Fruit fly (Drosophila melanogaster): ENCODE data around the gene spn-D.
A peak's percentile ranks its signal among the peaks of the same experiment; 100 is the strongest.

The spn-D gene

dm6 chr3R:27152129-27152968 is 13.2 kb upstream of the spn-D start (continued):
- peak; percentile 64 for TF ChIP-seq nau (GFP tag; optimal IDR thresholded peaks at IDR 0.05)
- TF ChIP-seq HHEX (GFP tag; optimal IDR thresholded peaks at IDR 0.05): peak; percentile 63
- no peak for TF ChIP-seq CG16813 (GFP tag; IDR thresholded peaks at IDR 0.05; ENCODE audit: partially characterized antibody)
- no peak for TF ChIP-seq Doc3 (GFP tag; IDR thresholded peaks at IDR 0.05; ENCODE audit: partially characterized antibody)
- TF ChIP-seq Nf-YA (GFP tag; IDR thresholded peaks at IDR 0.05): no peak
- TF ChIP-seq tio (GFP tag; optimal IDR thresholded peaks at IDR 0.05): no peak
- TF ChIP-seq CG33557 (GFP tag; optimal IDR thresholded peaks at IDR 0.05): no peak
- TF ChIP-seq shn (GFP tag; optimal IDR thresholded peaks at IDR 0.05): peak; percentile 29
- 0 out of 2 replicates have a peak, but pooled peaks have one; percentile 19 for TF ChIP-seq CG6689 (GFP tag; IDR thresholded peaks at IDR 0.05)
- peak; percentile 65 for TF ChIP-seq CG15269 (tag; optimal IDR thresholded peaks at IDR 0.05)
- TF ChIP-seq CG13775 (GFP tag; optimal IDR thresholded peaks at IDR 0.05): peak; percentile 43
- peak; percentile 43 for TF ChIP-seq fd3F (GFP tag; optimal IDR thresholded peaks at IDR 0.05)
- peak; percentile 25 for TF ChIP-seq ind (GFP tag; optimal IDR thresholded peaks at IDR 0.05)
- no peak for TF ChIP-seq Lim3 (GFP tag; IDR thresholded peaks at IDR 0.05)
- no peak for TF ChIP-seq ERR (GFP tag; optimal IDR thresholded peaks at IDR 0.05)
- no peak for TF ChIP-seq en (GFP tag; optimal IDR thresholded peaks at IDR 0.05)
- peak in 1 of 3 experiments; percentile 11 for TF ChIP-seq lola (GFP tag; optimal IDR thresholded peaks at IDR 0.05)
- TF ChIP-seq Neu2 (GFP tag; optimal IDR thresholded peaks at IDR 0.05; ENCODE audit: borderline replicate concordance): no peak
- TF ChIP-seq Drgx (GFP tag; IDR thresholded peaks at IDR 0.05): peak; percentile 21; the same call in 1 of the 2 replicates
- TF ChIP-seq Ada2b (GFP tag; IDR thresholded peaks at IDR 0.05): peak; percentile 16; the same call in 1 of the 2 replicates
- TF ChIP-seq CG4328 (GFP tag; optimal IDR thresholded peaks at IDR 0.05): peak; percentile 17
- no peak for TF ChIP-seq br (optimal IDR thresholded peaks at IDR 0.05)
- TF ChIP-seq CG10462 (GFP tag; optimal IDR thresholded peaks at IDR 0.05): no peak
- TF ChIP-seq gsb (GFP tag; IDR thresholded peaks at IDR 0.05): no peak
- TF ChIP-seq insv (GFP tag; optimal IDR thresholded peaks at IDR 0.05): peak in 1 of 2 experiments; percentile 55
- peak; percentile 21 for TF ChIP-seq D19A (tag; optimal IDR thresholded peaks at IDR 0.05)
- TF ChIP-seq lmd (GFP tag; IDR thresholded peaks at IDR 0.05): peak; percentile 78
- peak; percentile 11 for TF ChIP-seq psq (GFP tag; optimal IDR thresholded peaks at IDR 0.05)
- TF ChIP-seq corto (GFP tag; optimal IDR thresholded peaks at IDR 0.05): no peak
- TF ChIP-seq ase (GFP tag; IDR thresholded peaks at IDR 0.05): no peak
- TF ChIP-seq CG7786 (GFP tag; optimal IDR thresholded peaks at IDR 0.05): peak; percentile 45
- TF ChIP-seq MBD-R2 (GFP tag; IDR thresholded peaks at IDR 0.05): no peak; the same call in 1 of the 2 replicates
- TF ChIP-seq CG3065 (GFP tag; optimal IDR thresholded peaks at IDR 0.05): no peak
- TF ChIP-seq CG14014 (GFP tag; IDR thresholded peaks at IDR 0.05): 0 out of 2 replicates have a peak, but pooled peaks have one; percentile 39
- TF ChIP-seq Taf1 (GFP tag; IDR thresholded peaks at IDR 0.05): no peak
- no peak for TF ChIP-seq CG15601 (tag; optimal IDR thresholded peaks at IDR 0.05)
- no peak for TF ChIP-seq CG2202 (tag; optimal IDR thresholded peaks at IDR 0.05)
- no peak for TF ChIP-seq CG7963 (GFP tag; IDR thresholded peaks at IDR 0.05; ENCODE audit: partially characterized antibody)
- TF ChIP-seq vnd (GFP tag; IDR thresholded peaks at IDR 0.05; ENCODE audit: partially characterized antibody): no peak
- no peak for TF ChIP-seq ash1 (GFP tag; optimal IDR thresholded peaks at IDR 0.05)
- TF ChIP-seq Myb (GFP tag; optimal IDR thresholded peaks at IDR 0.05): peak; percentile 49
- TF ChIP-seq hbn (GFP tag; IDR thresholded peaks at IDR 0.05; ENCODE audit: partially characterized antibody): no peak
- peak; percentile 49 for TF ChIP-seq CG9727 (GFP tag; optimal IDR thresholded peaks at IDR 0.05)
- TF ChIP-seq Tbp (GFP tag; optimal IDR thresholded peaks at IDR 0.05): no peak
- no peak for TF ChIP-seq CG2129 (GFP tag; IDR thresholded peaks at IDR 0.05; ENCODE audit: partially characterized antibody)
- TF ChIP-seq cato (GFP tag; optimal IDR thresholded peaks at IDR 0.05; ENCODE audit: borderline replicate concordance): no peak
- peak; percentile 41 for TF ChIP-seq az2 (GFP tag; optimal IDR thresholded peaks at IDR 0.05)
- no peak for TF ChIP-seq trem (tag; optimal IDR thresholded peaks at IDR 0.05)
- TF ChIP-seq Side (GFP tag; optimal IDR thresholded peaks at IDR 0.05): no peak

All from whole organism, embryonic.